Worm (Caenorhabditis elegans): Measurements from ENCODE around the gene K07F5.17.

Gene K07F5.17

ce11 chrIV:9857952-9858488 is 15.8 kb downstream of the K07F5.17 start, which contains the start of gene npp-1 (continued):
- no peak for TF ChIP-seq duxl-1 (tag; optimal IDR thresholded peaks at IDR 0.05; ENCODE audit: poor library complexity)
- no peak for TF ChIP-seq fkh-10 (GFP tag; optimal IDR thresholded peaks at IDR 0.05)
- peak; percentile 57 for TF ChIP-seq aha-1 (tag)
- peak in 1 of 2 experiments; percentile 92 for TF ChIP-seq unc-62 (GFP tag; optimal IDR thresholded peaks at IDR 0.05 in 1 of 2)
- no peak for TF ChIP-seq unc-62 (tag; optimal IDR thresholded peaks at IDR 0.05)
- no peak for TF ChIP-seq mdt-29 (GFP tag; IDR thresholded peaks at IDR 0.05)
- no peak for TF ChIP-seq daf-16 (GFP tag; optimal IDR thresholded peaks at IDR 0.05)
- TF ChIP-seq daf-16 (tag; optimal IDR thresholded peaks at IDR 0.05) = peak; percentile 12
- peak; percentile 28 for TF ChIP-seq nhr-77 (tag; optimal IDR thresholded peaks at IDR 0.05)
- no peak for TF ChIP-seq tra-1 (GFP tag; IDR thresholded peaks at IDR 0.05)
- TF ChIP-seq nhr-111 (GFP tag; optimal IDR thresholded peaks at IDR 0.05) = no peak
- no peak for TF ChIP-seq ceh-62 (tag; optimal IDR thresholded peaks at IDR 0.05)
- no peak for TF ChIP-seq ctbp-1 (GFP tag; IDR thresholded peaks at IDR 0.05)

- TF ChIP-seq nhr-25 (tag; optimal IDR thresholded peaks at IDR 0.05; ENCODE audit: borderline replicate concordance, insufficient read depth) (no peak), zfp-2 (tag; optimal IDR thresholded peaks at IDR 0.05) (no peak), dpl-1 (GFP tag; optimal IDR thresholded peaks at IDR 0.05) (no peak), ztf-11 (tag; optimal IDR thresholded peaks at IDR 0.05) (no peak), zag-1 (tag; optimal IDR thresholded peaks at IDR 0.05) (no peak), ztf-7 (tag; optimal IDR thresholded peaks at IDR 0.05) (no peak), Y48G9A.11 (GFP tag; IDR thresholded peaks at IDR 0.05) (no peak), duxl-1 (tag; optimal IDR thresholded peaks at IDR 0.05; ENCODE audit: poor library complexity) (no peak), ceh-82 (tag; optimal IDR thresholded peaks at IDR 0.05) (no peak), rbr-2 (tag; optimal IDR thresholded peaks at IDR 0.05) (no peak), F44E2.7 (GFP tag; IDR thresholded peaks at IDR 0.05) (no peak), nhr-41 (GFP tag; IDR thresholded peaks at IDR 0.05) (no peak), egl-43 (GFP tag; IDR thresholded peaks at IDR 0.05) (no peak), lir-3 (tag; optimal IDR thresholded peaks at IDR 0.05) (no peak), lsy-2 (tag; optimal IDR thresholded peaks at IDR 0.05) (no peak), daf-19 (GFP tag; conservative IDR thresholded peaks at IDR 0.05) (no peak), tag-97 (GFP tag; IDR thresholded peaks at IDR 0.05) (no peak), nhr-11 (tag; optimal IDR thresholded peaks at IDR 0.05) (no peak), skn-1 (tag; optimal IDR thresholded peaks at IDR 0.05) (no peak), F26F4.8 (GFP tag; conservative IDR thresholded peaks at IDR 0.05) (no peak)
Measured at ce11 chrIV:9858970-9859369, 16.8 kb downstream of the K07F5.17 start.

- TF ChIP-seq lin-29 (GFP tag; IDR thresholded peaks at IDR 0.05) (no peak), D1046.2 (GFP tag; IDR thresholded peaks at IDR 0.05) (no peak), Y75B8A.6 (GFP tag; IDR thresholded peaks at IDR 0.05) (no peak), zip-11 (GFP tag; IDR thresholded peaks at IDR 0.05) (no peak), jun-1 (tag; optimal IDR thresholded peaks at IDR 0.05) (no peak), Y5F2A.4 (GFP tag; optimal IDR thresholded peaks at IDR 0.05) (no peak), dmd-6 (GFP tag; IDR thresholded peaks at IDR 0.05) (no peak), daf-8 (GFP tag; IDR thresholded peaks at IDR 0.05) (no peak), cey-2 (tag; optimal IDR thresholded peaks at IDR 0.05; ENCODE audit: borderline replicate concordance, insufficient read depth) (no peak), fos-1 (tag; optimal IDR thresholded peaks at IDR 0.05) (no peak), pqm-1 (tag; optimal IDR thresholded peaks at IDR 0.05) (no peak), lin-13 (GFP tag; optimal IDR thresholded peaks at IDR 0.05) (no peak), T26A8.4 (GFP tag; IDR thresholded peaks at IDR 0.05) (no peak), arid-1 (GFP tag; conservative IDR thresholded peaks at IDR 0.05) (no peak), ceh-32 (tag; optimal IDR thresholded peaks at IDR 0.05; ENCODE audit: poor library complexity) (no peak), Y48G9A.11 (GFP tag; IDR thresholded peaks at IDR 0.05) (no peak), mes-2 (tag; optimal IDR thresholded peaks at IDR 0.05; ENCODE audit: poor library complexity, severe bottlenecking) (no peak)
Measured at ce11 chrIV:9861921-9862320, 19.8 kb downstream of the K07F5.17 start, which contains the start of gene K07F5.14. TSS of gene K07F5.14 (plus strand) at chrIV:9862221.

Measured in whole organism, L4 larva.